Worm (Caenorhabditis elegans): Measurements from ENCODE around the gene cgr-1.

DNA sequence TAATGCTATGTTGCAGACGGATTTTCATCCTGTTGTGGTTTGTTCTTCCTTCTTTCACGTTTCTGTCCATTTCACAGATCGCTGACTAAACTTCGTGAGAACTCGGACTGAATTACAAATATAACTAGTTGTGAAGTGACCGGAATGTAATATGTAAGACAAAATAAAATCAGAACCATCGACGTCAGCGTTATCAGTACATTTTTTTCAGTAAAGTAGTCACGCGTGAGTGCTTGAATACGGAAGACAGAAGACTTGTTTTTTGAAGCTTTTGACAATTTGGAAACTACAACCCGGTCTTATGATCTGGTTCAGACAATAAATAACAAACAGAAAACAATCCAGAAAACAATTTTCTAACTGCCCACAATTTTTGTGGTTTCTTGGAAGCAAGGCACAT lies 18.4 kb downstream of the cgr-1 start:
- TF ChIP-seq med-1 (GFP tag; optimal IDR thresholded peaks at IDR 0.05; ENCODE audit: insufficient read depth): no peak
- no peak for TF ChIP-seq ztf-23 (GFP tag; IDR thresholded peaks at IDR 0.05)
- TF ChIP-seq T22C8.4 (GFP tag; IDR thresholded peaks at IDR 0.05): no peak
- no peak for TF ChIP-seq cog-1 (tag; optimal IDR thresholded peaks at IDR 0.05)

Measured in whole organism, midembryonic.